Worm (Caenorhabditis elegans) whole organism, L3 larva: Measurements from ENCODE around the gene F58D12.1.
"Not testable (repeated sequence)": the region's sequence is repeated elsewhere in the genome, so short reads cannot be mapped to it uniquely, and the experiment has no call there.

ENCODE experiments used
- R02D3.7 ChIP-seq: fragments of 150-350 bp; optimal IDR thresholded peaks from 2 replicates; lab custom pipeline; 2014; ENCODE audit warnings: missing biosample characterization, missing genetic modification characterization
- ZK546.5 ChIP-seq: sonication (generic microtip); optimal IDR thresholded peaks from 2 replicates; lab custom pipeline; 2017; ENCODE audit warnings: missing biosample characterization, missing genetic modification characterization
- ama-1 ChIP-seq: fragments of 150-350 bp; optimal IDR thresholded peaks from 2 replicates; lab custom pipeline; 2018
- ceh-16 ChIP-seq: sonication (generic microtip); optimal IDR thresholded peaks from 2 replicates; lab custom pipeline; 2017; ENCODE audit warnings: missing biosample characterization, missing genetic modification characterization
- ceh-28 ChIP-seq: fragments of 150-350 bp; optimal IDR thresholded peaks from 2 replicates; lab custom pipeline; 2014; ENCODE audit warnings: missing biosample characterization, missing genetic modification reagents, missing genetic modification characterization
- ceh-82 ChIP-seq: fragments of 150-350 bp; optimal IDR thresholded peaks from 2 replicates; lab custom pipeline; 2014; ENCODE audit warnings: missing biosample characterization, missing genetic modification characterization
- ceh-9 ChIP-seq: sonication (generic microtip); optimal IDR thresholded peaks from 2 replicates; lab custom pipeline; 2018; ENCODE audit warnings: missing biosample characterization, missing genetic modification characterization
- egl-27 ChIP-seq: sonication (generic microtip); optimal IDR thresholded peaks from 4 replicates; lab custom pipeline; 2017; ENCODE audit warnings: missing biosample characterization, missing genetic modification reagents, missing genetic modification characterization
- egl-5 ChIP-seq: fragments of 150-350 bp; optimal IDR thresholded peaks from 2 replicates; lab custom pipeline; 2017; ENCODE audit warnings: missing biosample characterization, missing genetic modification reagents, missing genetic modification characterization, inconsistent platforms
- elt-2 ChIP-seq: sonication (generic microtip); optimal IDR thresholded peaks from 2 replicates; lab custom pipeline; 2016; ENCODE audit warnings: missing genetic modification reagents, mild to moderate bottlenecking, missing genetic modification characterization, missing compliant biosample characterization
- eor-1 ChIP-seq, 2 experiments: fragments of 150-350 bp; optimal IDR thresholded peaks; 2 replicates each; lab custom pipeline; 2014 to 2018; ENCODE audit warnings: missing biosample characterization in 2 of 2, missing genetic modification characterization in 2 of 2
- fkh-10 ChIP-seq: sonication (generic microtip); optimal IDR thresholded peaks from 2 replicates; lab custom pipeline; 2017; ENCODE audit warnings: missing biosample characterization, missing genetic modification reagents, missing genetic modification characterization
- fkh-2 ChIP-seq: fragments of 150-350 bp; optimal IDR thresholded peaks from 2 replicates; lab custom pipeline; 2014; ENCODE audit warnings: missing biosample characterization, missing genetic modification reagents, missing genetic modification characterization
- hmg-11 ChIP-seq: sonication (generic microtip); optimal IDR thresholded peaks from 2 replicates; lab custom pipeline; 2016; ENCODE audit warnings: missing genetic modification characterization, missing compliant biosample characterization
- jun-1 ChIP-seq: fragments of 150-350 bp; optimal IDR thresholded peaks from 2 replicates; lab custom pipeline; 2014; ENCODE audit warnings: missing biosample characterization, missing genetic modification reagents, missing genetic modification characterization
- lin-15B ChIP-seq: fragments of 150-350 bp; optimal IDR thresholded peaks from 2 replicates; lab custom pipeline; 2014; ENCODE audit warnings: missing biosample characterization, missing genetic modification characterization
- lin-39 ChIP-seq: fragments of 150-350 bp; optimal IDR thresholded peaks from 2 replicates; lab custom pipeline; 2018; ENCODE audit warnings: missing biosample characterization, missing genetic modification reagents, missing genetic modification characterization
- lsy-12 ChIP-seq: sonication (generic microtip); optimal IDR thresholded peaks from 2 replicates; lab custom pipeline; 2016; ENCODE audit warnings: mild to moderate bottlenecking, missing genetic modification characterization, missing compliant biosample characterization
- mdl-1 ChIP-seq: fragments of 150-350 bp; optimal IDR thresholded peaks from 2 replicates; lab custom pipeline; 2014; ENCODE audit warnings: missing biosample characterization, missing genetic modification characterization
- mml-1 ChIP-seq: fragments of 150-350 bp; sonication (generic microtip); optimal IDR thresholded peaks from 3 replicates; lab custom pipeline; 2014; ENCODE audit warnings: missing biosample characterization, missing genetic modification characterization
- nfya-1 ChIP-seq: sonication (generic microtip); optimal IDR thresholded peaks from 2 replicates; lab custom pipeline; 2017; ENCODE audit warnings: missing genetic modification characterization, mild to moderate bottlenecking, missing compliant biosample characterization, antibody characterized with exemption, moderate library complexity; ENCODE audit not compliant: insufficient read depth
- nhr-11 ChIP-seq: fragments of 150-350 bp; optimal IDR thresholded peaks from 2 replicates; lab custom pipeline; 2014; ENCODE audit warnings: missing biosample characterization, missing genetic modification characterization
- nhr-12 ChIP-seq: fragments of 150-350 bp; optimal IDR thresholded peaks from 2 replicates; lab custom pipeline; 2014; ENCODE audit warnings: missing biosample characterization, missing genetic modification characterization
- nhr-23 ChIP-seq: fragments of 150-350 bp; optimal IDR thresholded peaks from 2 replicates; lab custom pipeline; 2014; ENCODE audit warnings: missing biosample characterization, missing genetic modification reagents, missing genetic modification characterization
- nhr-237 ChIP-seq: fragments of 150-350 bp; optimal IDR thresholded peaks from 2 replicates; lab custom pipeline; 2014; ENCODE audit warnings: missing biosample characterization, missing genetic modification characterization
- nhr-25 ChIP-seq: sonication (generic microtip); optimal IDR thresholded peaks from 2 replicates; lab custom pipeline; 2017; ENCODE audit warnings: missing biosample characterization, missing genetic modification characterization
- nhr-43 ChIP-seq: sonication (generic microtip); optimal IDR thresholded peaks from 2 replicates; lab custom pipeline; 2016; ENCODE audit warnings: mild to moderate bottlenecking, missing genetic modification characterization, missing compliant biosample characterization; ENCODE audit not compliant: poor library complexity, severe bottlenecking
- nhr-67 ChIP-seq: fragments of 150-350 bp; optimal IDR thresholded peaks from 2 replicates; lab custom pipeline; 2014; ENCODE audit warnings: missing biosample characterization, missing genetic modification characterization
- nhr-77 ChIP-seq: fragments of 150-350 bp; optimal IDR thresholded peaks from 2 replicates; lab custom pipeline; 2014; ENCODE audit warnings: missing biosample characterization, missing genetic modification characterization
- pha-4 ChIP-seq: fragments of 150-350 bp; optimal IDR thresholded peaks from 2 replicates; lab custom pipeline; 2014; ENCODE audit warnings: missing biosample characterization, missing genetic modification reagents, missing genetic modification characterization
- pqm-1 ChIP-seq: fragments of 150-350 bp; optimal IDR thresholded peaks from 2 replicates; lab custom pipeline; 2017; ENCODE audit warnings: missing biosample characterization, missing genetic modification characterization, inconsistent platforms
- skn-1 ChIP-seq: fragments of 150-350 bp; optimal IDR thresholded peaks from 2 replicates; lab custom pipeline; 2014; ENCODE audit warnings: missing biosample characterization, missing genetic modification characterization
- snpc-4 ChIP-seq: fragments of 150-350 bp; optimal IDR thresholded peaks from 2 replicates; lab custom pipeline; 2014; ENCODE audit warnings: missing biosample characterization, missing genetic modification characterization
- tbx-2 ChIP-seq: sonication (generic microtip); optimal IDR thresholded peaks from 2 replicates; lab custom pipeline; 2016; ENCODE audit warnings: mild to moderate bottlenecking, missing genetic modification characterization, missing compliant biosample characterization
- unc-39 ChIP-seq: sonication (generic microtip); optimal IDR thresholded peaks from 4 replicates; lab custom pipeline; 2017; ENCODE audit warnings: missing biosample characterization, missing genetic modification characterization
- unc-62 ChIP-seq: fragments of 150-350 bp; sonication (generic microtip); optimal IDR thresholded peaks from 4 replicates; lab custom pipeline; 2014; ENCODE audit warnings: missing biosample characterization, missing genetic modification reagents, missing genetic modification characterization
- zag-1 ChIP-seq: fragments of 150-350 bp; optimal IDR thresholded peaks from 2 replicates; lab custom pipeline; 2014; ENCODE audit warnings: missing biosample characterization, missing genetic modification characterization
- ztf-11 ChIP-seq: fragments of 150-350 bp; optimal IDR thresholded peaks from 2 replicates; lab custom pipeline; 2014; ENCODE audit warnings: missing biosample characterization, missing genetic modification characterization

F58D12.1 gene

DNA sequence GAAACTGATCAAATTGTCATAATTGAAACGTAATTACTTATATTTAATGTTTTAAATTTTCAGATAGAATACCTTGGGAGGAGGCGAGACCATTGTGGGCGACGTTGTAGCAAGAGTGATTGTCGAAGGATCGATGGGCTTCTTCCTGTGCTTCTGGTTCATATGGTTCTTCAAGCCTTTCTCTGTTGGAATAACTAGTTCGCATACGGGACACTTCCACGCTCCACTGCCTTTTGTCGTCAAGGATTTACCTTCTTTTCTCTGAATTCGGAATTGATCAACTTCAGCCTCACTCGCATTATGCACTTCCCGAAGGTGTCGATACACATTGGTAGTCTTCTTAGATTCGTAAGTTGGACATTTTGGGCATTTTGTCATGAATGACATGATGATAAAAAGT is at the start of gene F58D12.1:
F58D12.1 (plus strand) TSS at position 301 of the 400 bp plus-strand sequence.
- not testable (repeated sequence) for TF ChIP-seq ztf-11 (tag; lab: Kevin White, UChicago); lsy-12; ama-1 (lab: Kevin White, UChicago)
- TF ChIP-seq, all 47 proteins: peak for 0; not testable (repeated sequence) for 47

DNA sequence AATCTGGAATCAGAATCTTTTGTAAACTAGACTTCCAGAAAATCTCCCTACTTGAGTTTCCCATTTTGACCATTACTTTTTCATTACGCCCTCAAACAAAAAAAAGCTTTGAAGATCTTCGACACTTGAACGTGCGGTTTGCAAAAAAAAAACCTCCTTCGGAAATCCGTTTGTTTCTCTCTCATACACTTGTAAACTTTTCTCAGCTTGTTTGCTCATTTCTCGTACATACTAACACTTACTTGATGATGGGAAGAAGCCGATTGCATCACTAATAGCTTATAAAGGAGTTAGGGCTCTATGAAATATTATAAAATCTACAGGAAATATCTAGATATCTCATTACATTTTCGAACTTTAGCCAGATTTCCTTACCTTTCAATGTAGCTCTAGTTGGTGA is 47.4 kb upstream of the F58D12.1 start:
- no peak for TF ChIP-seq nhr-67 (tag; lab: Kevin White, UChicago)
- TF ChIP-seq nhr-11 (tag; lab: Kevin White, UChicago): no peak
- no peak for TF ChIP-seq lsy-12
- no peak for TF ChIP-seq fkh-10
- TF ChIP-seq mdl-1 (tag; lab: Kevin White, UChicago): no peak
- no peak for TF ChIP-seq nhr-25 (tag; lab: Kevin White, UChicago)
- TF ChIP-seq nhr-12 (tag; lab: Kevin White, UChicago): no peak

DNA sequence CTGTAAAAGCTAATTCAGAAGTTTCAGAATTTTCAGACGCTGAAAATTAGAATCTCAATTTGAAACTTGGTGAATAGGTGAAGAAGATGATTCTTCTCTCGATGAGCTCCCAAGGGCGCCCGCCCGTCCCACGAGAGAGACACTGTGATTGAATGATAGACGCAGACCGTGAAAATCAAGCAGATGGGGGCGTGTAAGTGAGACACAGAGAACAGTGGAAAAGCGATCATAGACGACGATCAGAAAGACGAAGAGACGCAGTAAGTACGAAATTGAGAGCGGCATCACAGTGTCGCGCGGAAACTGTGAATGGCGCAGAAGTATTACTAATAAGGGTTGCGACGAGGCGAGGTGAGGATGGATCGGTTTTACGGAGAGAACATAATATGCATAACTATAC is 47.0 kb upstream of the F58D12.1 start:
- TF ChIP-seq nhr-67 (tag; lab: Kevin White, UChicago) (no peak), eor-1 (tag; optimal IDR thresholded peaks at IDR 0.05; lab: Kevin White, UChicago) (no peak), nhr-25 (tag; lab: Kevin White, UChicago) (peak; percentile 35), unc-39 (tag; lab: Kevin White, UChicago) (no peak), skn-1 (no peak), tbx-2 (tag; lab: Kevin White, UChicago) (no peak), nhr-43 (tag; lab: Kevin White, UChicago) (no peak), R02D3.7 (no peak), unc-62 (GFP tag; lab: Kevin White, UChicago) (no peak), fkh-2 (no peak), fkh-10 (no peak), ceh-16 (tag; lab: Kevin White, UChicago) (no peak), ceh-82 (no peak), zag-1 (tag; lab: Kevin White, UChicago) (no peak), jun-1 (tag; lab: Kevin White, UChicago) (no peak), lsy-12 (no peak), ceh-28 (tag; lab: Kevin White, UChicago) (no peak), elt-2 (tag; lab: Kevin White, UChicago) (no peak), nhr-237 (tag; lab: Kevin White, UChicago) (no peak), pqm-1 (tag; lab: Kevin White, UChicago) (peak; percentile 21), egl-27 (tag; lab: Kevin White, UChicago) (no peak), pha-4 (tag; lab: Kevin White, UChicago) (peak; percentile 43), mdl-1 (tag; lab: Kevin White, UChicago) (no peak), ZK546.5 (tag; lab: Kevin White, UChicago) (no peak), nhr-23 (no peak), ceh-9 (no peak)

DNA sequence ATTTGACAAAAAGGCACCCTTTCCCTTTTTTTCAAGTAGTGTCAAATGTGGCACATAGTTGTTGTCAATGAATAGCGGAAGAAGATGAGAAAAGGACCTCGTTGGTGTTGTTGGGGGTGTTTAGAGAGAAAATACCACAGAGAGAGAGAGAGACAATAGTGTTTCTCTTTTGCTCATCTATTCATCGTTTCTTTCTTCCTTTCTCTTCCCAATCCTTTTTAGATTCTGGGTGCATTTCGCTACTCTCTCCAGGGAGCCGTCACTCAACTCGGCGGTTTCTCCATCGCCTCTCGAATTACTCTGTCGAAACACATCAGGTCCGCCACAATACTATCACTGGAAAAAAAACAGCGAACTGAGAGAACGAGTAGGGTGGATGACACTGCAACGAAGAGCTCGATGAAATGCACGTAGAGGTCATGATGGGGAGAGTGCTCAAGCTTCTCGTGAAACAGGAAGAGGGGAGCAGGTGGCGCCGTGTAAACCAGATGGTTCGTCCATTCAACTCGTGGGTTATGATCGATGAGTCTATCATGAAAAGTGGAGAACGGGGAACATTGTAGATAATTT is 45.7 kb upstream of the F58D12.1 start:
- peak; percentile 0 for TF ChIP-seq snpc-4 (tag; lab: Kevin White, UChicago)
- no peak for TF ChIP-seq nhr-23
- peak; percentile 53 for TF ChIP-seq egl-5 (tag; lab: Kevin White, UChicago)
- TF ChIP-seq nfya-1 (tag; lab: Kevin White, UChicago): peak; percentile 29
- no peak for TF ChIP-seq zag-1 (tag; lab: Kevin White, UChicago)
- peak; percentile 8 for TF ChIP-seq hmg-11 (tag; lab: Kevin White, UChicago)
- TF ChIP-seq R02D3.7: no peak
- TF ChIP-seq skn-1: no peak

DNA sequence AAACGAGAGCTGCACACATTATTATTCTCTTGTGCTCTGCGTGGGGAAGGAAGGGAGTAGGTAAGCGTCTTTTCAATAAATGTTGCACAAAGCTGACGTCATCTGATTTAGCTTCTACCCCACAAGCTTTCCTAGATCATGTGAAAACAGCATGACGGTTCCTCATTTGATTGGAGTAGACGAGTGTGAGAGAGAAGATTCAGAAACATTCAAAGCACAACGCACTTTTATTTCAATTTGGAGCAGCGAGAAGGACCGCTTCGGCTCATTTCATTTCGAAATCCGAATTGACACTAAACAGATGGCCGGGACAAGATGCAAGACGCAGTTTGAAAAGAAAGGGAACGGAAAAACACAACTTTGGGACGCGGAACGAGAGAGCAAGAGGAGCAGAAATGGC is 45.0 kb upstream of the F58D12.1 start:
- TF ChIP-seq nhr-77 (tag; lab: Kevin White, UChicago): no peak
- no peak for TF ChIP-seq lin-15B (tag; lab: Kevin White, UChicago)
- TF ChIP-seq lin-39: peak; percentile 26
- no peak for TF ChIP-seq ceh-9
- TF ChIP-seq fkh-10: peak; percentile 66
- TF ChIP-seq nhr-43 (tag; lab: Kevin White, UChicago): no peak
- TF ChIP-seq mml-1 (tag; lab: Kevin White, UChicago): no peak
- peak; percentile 14 for TF ChIP-seq nfya-1 (tag; lab: Kevin White, UChicago)
- TF ChIP-seq egl-5 (tag; lab: Kevin White, UChicago): peak; percentile 50
